Fruit fly (Drosophila melanogaster) whole organism, larva: ENCODE measurements around the gene PIP82.

Experiments
- noc ChIP-seq: fragments of 200-800 bp; sonication (Bioruptor generic); optimal IDR thresholded peaks from 3 replicates; lab custom pipeline; 2019; ENCODE audit warnings: missing biosample characterization, mild to moderate bottlenecking, missing genetic modification characterization, moderate library complexity

Gene PIP82

DNA sequence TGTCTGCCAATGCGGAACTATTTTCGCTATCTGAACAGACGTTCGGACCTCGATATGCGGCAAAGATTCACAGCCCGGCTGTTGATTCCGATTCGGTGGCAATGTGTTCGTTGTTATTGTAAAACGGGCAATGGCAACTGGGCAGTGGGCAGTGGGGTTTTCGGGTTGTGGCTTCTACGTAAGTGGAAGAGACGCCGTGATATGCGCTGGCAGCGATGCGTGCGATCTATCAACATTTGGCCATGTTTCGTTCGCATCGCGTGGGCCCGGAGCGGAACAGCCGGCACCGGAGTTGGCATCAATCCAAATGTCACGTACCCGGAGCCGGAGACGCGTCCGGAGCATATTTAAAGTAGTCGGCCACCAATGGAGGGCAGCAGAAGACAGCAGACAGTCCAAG lies 48.0 kb downstream of the PIP82 start, which contains the start of gene Cp38:
Gene Cp38, plus strand, starts transcription at position 376 of the 400 bp plus-strand sequence.
- TF ChIP-seq noc (tag; lab: Kevin White, UChicago), result no peak

DNA sequence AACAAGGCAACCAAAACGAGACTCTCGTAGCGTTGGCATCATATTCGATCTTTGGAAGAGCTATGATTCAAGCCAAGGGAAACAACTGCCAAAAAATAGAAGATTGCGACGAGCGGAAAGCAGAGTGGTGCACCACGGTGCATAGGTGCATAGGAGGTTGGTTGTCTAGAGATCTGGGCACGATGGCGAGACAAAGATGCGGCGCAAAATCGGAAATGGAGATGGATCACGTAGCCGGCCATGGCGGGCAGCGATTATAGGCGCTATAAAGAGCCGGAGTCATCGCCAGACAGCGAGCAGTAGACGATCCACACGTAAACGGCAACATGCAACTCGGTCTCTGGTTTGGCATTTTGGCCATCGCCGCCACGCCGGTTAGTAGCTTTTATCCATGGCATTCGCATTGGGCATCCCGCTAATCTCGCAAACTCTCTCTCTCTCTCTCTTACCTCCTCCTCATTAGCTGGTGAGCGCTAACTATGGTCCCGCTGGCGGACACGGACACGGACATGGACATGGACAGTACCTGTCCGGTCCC lies 50.4 kb downstream of the PIP82 start, which contains the start of gene Cp36:
Gene Cp36, plus strand, starts transcription at position 289 of the 538 bp plus-strand sequence.
- no peak for TF ChIP-seq noc (tag; lab: Kevin White, UChicago)

DNA sequence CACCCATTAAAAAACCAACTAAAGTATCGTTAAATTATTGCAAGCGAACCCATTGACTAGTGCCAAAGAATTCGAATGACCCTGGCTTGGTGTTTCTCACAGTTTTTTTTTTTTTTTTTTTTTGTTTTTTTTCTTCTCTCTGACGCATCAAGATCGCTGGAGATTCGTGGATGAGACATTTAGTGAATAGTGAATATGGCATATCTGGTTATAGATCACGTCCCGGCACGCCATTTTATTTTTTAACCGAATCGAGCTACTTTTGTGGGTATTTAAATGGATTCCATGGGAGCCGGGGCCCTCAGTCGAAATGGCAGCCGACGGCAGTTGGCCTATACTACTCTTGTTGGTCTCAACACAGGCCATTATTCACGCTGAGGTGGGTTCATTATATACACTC lies 52.7 kb downstream of the PIP82 start, which contains the start of gene Cp7Fc:
Gene Cp7Fc, plus strand, starts transcription at position 301 of the 400 bp plus-strand sequence.
- no peak for TF ChIP-seq noc (tag; lab: Kevin White, UChicago)

DNA sequence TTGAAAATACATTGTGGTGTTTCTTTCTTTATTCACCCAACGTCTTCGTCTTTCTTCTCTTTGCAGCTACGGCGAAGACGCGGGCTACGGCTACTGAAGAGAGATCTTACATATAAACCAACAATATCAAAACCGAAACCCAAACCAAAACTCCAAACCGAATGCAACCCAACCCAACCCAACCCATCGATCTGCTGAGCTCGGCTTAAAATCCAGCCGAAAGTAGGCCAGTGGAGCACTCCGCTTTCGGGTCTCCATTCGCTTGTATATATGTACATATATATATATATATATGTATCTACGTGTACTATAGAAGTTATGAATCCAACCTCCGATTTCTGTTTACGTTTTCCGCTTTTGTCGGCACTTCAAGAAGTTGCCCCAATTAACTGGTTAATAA lies 53.8 kb downstream of the PIP82 start:
- no peak for TF ChIP-seq noc (tag; lab: Kevin White, UChicago)
